Worm (Caenorhabditis elegans) whole organism, L2 larva: ENCODE data around the gene F26G1.5.
A peak's percentile ranks its signal among the peaks of the same experiment; 100 is the strongest.

Experiments used
- C34F6.9 ChIP-seq: fragments of 150-350 bp; optimal IDR thresholded peaks from 2 replicates; lab custom pipeline; 2014; ENCODE audit warnings: missing biosample characterization, missing genetic modification characterization
- F13H6.1 ChIP-seq: sonication (generic microtip); optimal IDR thresholded peaks from 2 replicates; lab custom pipeline; 2016; ENCODE audit warnings: missing genetic modification characterization, missing compliant biosample characterization
- R02D3.7 ChIP-seq: fragments of 150-350 bp; optimal IDR thresholded peaks from 2 replicates; lab custom pipeline; 2014; ENCODE audit warnings: missing biosample characterization, missing genetic modification characterization
- Y55F3AM.14 ChIP-seq: fragments of 200-800 bp; sonication (Bioruptor generic); optimal IDR thresholded peaks from 2 replicates; lab custom pipeline; 2018; ENCODE audit warnings: mild to moderate bottlenecking, missing genetic modification characterization, missing compliant biosample characterization
- ZK546.5 ChIP-seq: sonication (generic microtip); optimal IDR thresholded peaks from 2 replicates; lab custom pipeline; 2017; ENCODE audit warnings: missing biosample characterization, missing genetic modification characterization
- alr-1 ChIP-seq: fragments of 150-350 bp; optimal IDR thresholded peaks from 2 replicates; lab custom pipeline; 2014; ENCODE audit warnings: missing biosample characterization, missing genetic modification characterization
- blmp-1 ChIP-seq: sonication (generic microtip); optimal IDR thresholded peaks from 2 replicates; lab custom pipeline; 2017; ENCODE audit warnings: missing genetic modification characterization, mild to moderate bottlenecking, missing compliant biosample characterization, antibody characterized with exemption, moderate library complexity; ENCODE audit not compliant: insufficient read depth
- ceh-16 ChIP-seq: fragments of 150-350 bp; optimal IDR thresholded peaks from 2 replicates; lab custom pipeline; 2014; ENCODE audit warnings: missing biosample characterization, missing genetic modification characterization
- ceh-82 ChIP-seq: fragments of 150-350 bp; optimal IDR thresholded peaks from 2 replicates; lab custom pipeline; 2014; ENCODE audit warnings: missing biosample characterization, missing genetic modification characterization
- crh-2 ChIP-seq: sonication (generic microtip); optimal IDR thresholded peaks from 2 replicates; lab custom pipeline; 2017; ENCODE audit warnings: missing biosample characterization, missing genetic modification characterization
- dmd-4 ChIP-seq: sonication (generic microtip); optimal IDR thresholded peaks from 2 replicates; lab custom pipeline; 2017; ENCODE audit warnings: missing biosample characterization, missing genetic modification characterization
- egl-27 ChIP-seq: sonication (generic microtip); optimal IDR thresholded peaks from 3 replicates; lab custom pipeline; 2017; ENCODE audit warnings: missing biosample characterization, missing genetic modification reagents, missing genetic modification characterization
- elt-1 ChIP-seq: fragments of 150-350 bp; optimal IDR thresholded peaks from 2 replicates; lab custom pipeline; 2014; ENCODE audit warnings: missing biosample characterization, missing genetic modification characterization
- elt-3 ChIP-seq: sonication (generic microtip); optimal IDR thresholded peaks from 2 replicates; lab custom pipeline; 2017; ENCODE audit warnings: missing biosample characterization, missing genetic modification characterization
- fos-1 ChIP-seq: fragments of 150-350 bp; optimal IDR thresholded peaks from 2 replicates; lab custom pipeline; 2014; ENCODE audit warnings: missing biosample characterization, missing genetic modification characterization
- gmeb-1 ChIP-seq: fragments of 150-350 bp; optimal IDR thresholded peaks from 2 replicates; lab custom pipeline; 2014; ENCODE audit warnings: missing biosample characterization, missing genetic modification characterization
- lin-13 ChIP-seq: fragments of 150-350 bp; optimal IDR thresholded peaks from 2 replicates; lab custom pipeline; 2014; ENCODE audit warnings: missing biosample characterization, missing genetic modification reagents, missing genetic modification characterization
- lin-39 ChIP-seq: fragments of 150-350 bp; optimal IDR thresholded peaks from 2 replicates; lab custom pipeline; 2014; ENCODE audit warnings: missing biosample characterization, missing genetic modification reagents, missing genetic modification characterization
- lsy-2 ChIP-seq, 2 experiments: fragments of 150-350 bp in 1 of 2; sonication (generic microtip) in 1 of 2; optimal IDR thresholded peaks; 2 replicates each; lab custom pipeline; 2014 to 2017; ENCODE audit warnings: missing biosample characterization in 2 of 2, missing genetic modification characterization in 2 of 2
- mab-5 ChIP-seq: fragments of 150-350 bp; optimal IDR thresholded peaks from 2 replicates; lab custom pipeline; 2014; ENCODE audit warnings: missing biosample characterization, missing genetic modification characterization
- mdl-1 ChIP-seq, 2 experiments: fragments of 150-350 bp in 1 of 2; sonication (generic microtip) in 1 of 2; optimal IDR thresholded peaks; 2 replicates each; lab custom pipeline; 2017; ENCODE audit warnings: missing biosample characterization in 2 of 2, missing genetic modification characterization in 2 of 2
- nhr-10 ChIP-seq: sonication (generic microtip); optimal IDR thresholded peaks from 2 replicates; lab custom pipeline; 2017; ENCODE audit warnings: missing biosample characterization, missing genetic modification characterization
- nhr-129 ChIP-seq: fragments of 150-350 bp; optimal IDR thresholded peaks from 2 replicates; lab custom pipeline; 2014; ENCODE audit warnings: missing biosample characterization, missing genetic modification characterization
- nhr-21 ChIP-seq: fragments of 150-350 bp; optimal IDR thresholded peaks from 2 replicates; lab custom pipeline; 2014; ENCODE audit warnings: missing biosample characterization, missing genetic modification characterization
- nhr-23 ChIP-seq: fragments of 150-350 bp; optimal IDR thresholded peaks from 2 replicates; lab custom pipeline; 2014; ENCODE audit warnings: missing biosample characterization, missing genetic modification reagents, missing genetic modification characterization
- nhr-237 ChIP-seq: fragments of 150-350 bp; optimal IDR thresholded peaks from 2 replicates; lab custom pipeline; 2014; ENCODE audit warnings: missing biosample characterization, missing genetic modification characterization
- nhr-6 ChIP-seq: fragments of 150-350 bp; optimal IDR thresholded peaks from 2 replicates; lab custom pipeline; 2014; ENCODE audit warnings: missing biosample characterization, missing genetic modification characterization
- nhr-77 ChIP-seq: fragments of 150-350 bp; optimal IDR thresholded peaks from 2 replicates; lab custom pipeline; 2014; ENCODE audit warnings: missing biosample characterization, missing genetic modification characterization
- peb-1 ChIP-seq: fragments of 150-350 bp; optimal IDR thresholded peaks from 2 replicates; lab custom pipeline; 2014; ENCODE audit warnings: missing biosample characterization, missing genetic modification characterization
- sem-4 ChIP-seq: fragments of 150-350 bp; optimal IDR thresholded peaks from 2 replicates; lab custom pipeline; 2014; ENCODE audit warnings: missing biosample characterization, missing genetic modification reagents, missing genetic modification characterization
- skn-1 ChIP-seq: sonication (generic microtip); optimal IDR thresholded peaks from 2 replicates; lab custom pipeline; 2017; ENCODE audit warnings: missing biosample characterization, missing genetic modification characterization
- sma-3 ChIP-seq: sonication (generic microtip); optimal IDR thresholded peaks from 2 replicates; lab custom pipeline; 2016; ENCODE audit warnings: missing genetic modification reagents, missing genetic modification characterization, missing compliant biosample characterization
- sma-9 ChIP-seq, 2 experiments: fragments of 150-350 bp in 1 of 2; sonication (generic microtip) in 1 of 2; optimal IDR thresholded peaks; 2 replicates each; lab custom pipeline; 2014 to 2016; ENCODE audit warnings: missing genetic modification characterization in 2 of 2, mild to moderate bottlenecking in 1 of 2, missing biosample characterization in 1 of 2, missing compliant biosample characterization in 1 of 2, missing genetic modification reagents in 1 of 2, moderate library complexity in 1 of 2
- snpc-4 ChIP-seq: fragments of 150-350 bp; optimal IDR thresholded peaks from 2 replicates; lab custom pipeline; 2014; ENCODE audit warnings: missing biosample characterization, missing genetic modification characterization
- unc-39 ChIP-seq: fragments of 150-350 bp; optimal IDR thresholded peaks from 2 replicates; lab custom pipeline; 2014; ENCODE audit warnings: missing biosample characterization, missing genetic modification characterization
- unc-55 ChIP-seq: fragments of 150-350 bp; sonication (generic microtip); optimal IDR thresholded peaks from 3 replicates; lab custom pipeline; 2014; ENCODE audit warnings: missing biosample characterization, missing genetic modification reagents, missing genetic modification characterization
- unc-62 ChIP-seq: fragments of 150-350 bp; optimal IDR thresholded peaks from 2 replicates; lab custom pipeline; 2014; ENCODE audit warnings: missing biosample characterization, missing genetic modification reagents, missing genetic modification characterization
- ztf-4 ChIP-seq: fragments of 150-350 bp; optimal IDR thresholded peaks from 2 replicates; lab custom pipeline; 2014; ENCODE audit warnings: missing biosample characterization, missing genetic modification characterization

The F26G1.5 gene

ce11 chrII:4797071-4797470, 25.9 kb upstream of the F26G1.5 start, which contains the start of gene C33F10.14:
Gene C33F10.14 (plus strand): TSS chrII:4797371.
- TF ChIP-seq sma-9 (GFP tag; optimal IDR thresholded peaks at IDR 0.05; lab: Kevin White, UChicago): no peak
- TF ChIP-seq sma-9 (tag; optimal IDR thresholded peaks at IDR 0.05; lab: Kevin White, UChicago): no peak
- no peak for TF ChIP-seq nhr-23 (tag; lab: Kevin White, UChicago)
- no peak for TF ChIP-seq F13H6.1 (tag; lab: Kevin White, UChicago)
- no peak for TF ChIP-seq nhr-77 (tag; lab: Kevin White, UChicago)
- no peak for TF ChIP-seq ztf-4 (tag; lab: Kevin White, UChicago)
- TF ChIP-seq dmd-4 (tag; lab: Kevin White, UChicago): no peak
- TF ChIP-seq C34F6.9: no peak
- no peak for TF ChIP-seq fos-1 (tag; lab: Kevin White, UChicago)
- TF ChIP-seq mab-5 (tag; lab: Kevin White, UChicago): no peak
- no peak for TF ChIP-seq elt-1 (tag; lab: Kevin White, UChicago)
- no peak for TF ChIP-seq blmp-1 (tag; lab: Kevin White, UChicago)
- TF ChIP-seq lin-13: no peak
- no peak for TF ChIP-seq skn-1 (tag; lab: Kevin White, UChicago)
- no peak for TF ChIP-seq sem-4 (tag; lab: Kevin White, UChicago)
- no peak for TF ChIP-seq nhr-129
- no peak for TF ChIP-seq lin-39
- no peak for TF ChIP-seq ceh-82 (tag; lab: Kevin White, UChicago)
- no peak for TF ChIP-seq nhr-237

DNA sequence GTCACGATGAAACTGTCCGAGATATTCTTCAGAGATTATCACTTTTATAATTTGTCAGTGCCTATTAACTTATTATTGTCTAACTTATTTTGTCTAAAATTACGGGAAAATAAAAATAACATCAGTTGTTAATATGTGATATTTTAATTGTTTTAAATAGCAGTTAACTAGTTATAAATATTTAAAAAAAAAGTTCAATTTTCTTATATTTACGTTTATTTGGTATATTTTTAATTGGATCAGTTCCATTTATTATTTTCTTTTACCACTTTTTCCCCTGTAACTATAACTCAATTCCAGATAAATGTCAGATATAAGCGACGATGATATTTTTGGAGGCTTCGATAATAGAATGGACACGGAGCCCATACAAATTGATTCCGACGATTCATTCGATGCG, 24.3 kb upstream of the F26G1.5 start, which contains the start of gene C33F10.4:
TSS of gene C33F10.4 (plus strand) at position 301 of the 400 bp plus-strand sequence.
- no peak for TF ChIP-seq ZK546.5
- TF ChIP-seq elt-1 (tag; lab: Kevin White, UChicago): no peak
- no peak for TF ChIP-seq blmp-1 (tag; lab: Kevin White, UChicago)
- no peak for TF ChIP-seq nhr-10 (tag; lab: Kevin White, UChicago)
- TF ChIP-seq F13H6.1 (tag; lab: Kevin White, UChicago): no peak
- TF ChIP-seq lin-13: no peak
- TF ChIP-seq Y55F3AM.14 (GFP tag; lab: Kevin White, UChicago): no peak
- TF ChIP-seq mdl-1 (tag; optimal IDR thresholded peaks at IDR 0.05; lab: Kevin White, UChicago): no peak
- TF ChIP-seq lsy-2 (tag; optimal IDR thresholded peaks at IDR 0.05; lab: Kevin White, UChicago): no peak
- TF ChIP-seq ceh-16 (tag; lab: Kevin White, UChicago): no peak
- TF ChIP-seq elt-3 (tag; lab: Kevin White, UChicago): no peak
- no peak for TF ChIP-seq sma-9 (GFP tag; optimal IDR thresholded peaks at IDR 0.05; lab: Kevin White, UChicago)
- TF ChIP-seq sma-9 (tag; optimal IDR thresholded peaks at IDR 0.05; lab: Kevin White, UChicago): no peak
- no peak for TF ChIP-seq nhr-21 (tag; lab: Kevin White, UChicago)
- no peak for TF ChIP-seq C34F6.9
- no peak for TF ChIP-seq dmd-4 (tag; lab: Kevin White, UChicago)
- TF ChIP-seq unc-39 (tag; lab: Kevin White, UChicago): no peak
- TF ChIP-seq nhr-77 (tag; lab: Kevin White, UChicago): no peak
- TF ChIP-seq sma-3 (GFP tag; lab: Kevin White, UChicago): no peak
- TF ChIP-seq unc-55 (GFP tag; lab: Kevin White, UChicago): no peak

ce11 chrII:4793320-4793719, 22.1 kb upstream of the F26G1.5 start:
- TF ChIP-seq ceh-16 (tag; lab: Kevin White, UChicago): no peak
- no peak for TF ChIP-seq peb-1
- TF ChIP-seq lin-13: no peak
- TF ChIP-seq crh-2 (tag; lab: Kevin White, UChicago): no peak
- no peak for TF ChIP-seq egl-27 (tag; lab: Kevin White, UChicago)
- TF ChIP-seq sem-4 (tag; lab: Kevin White, UChicago): no peak
- no peak for TF ChIP-seq unc-55 (GFP tag; lab: Kevin White, UChicago)
- TF ChIP-seq mdl-1 (tag; optimal IDR thresholded peaks at IDR 0.05; lab: Kevin White, UChicago): no peak
- no peak for TF ChIP-seq R02D3.7
- no peak for TF ChIP-seq nhr-129
- TF ChIP-seq snpc-4 (tag; lab: Kevin White, UChicago): no peak
- no peak for TF ChIP-seq elt-3 (tag; lab: Kevin White, UChicago)
- TF ChIP-seq nhr-6 (tag; lab: Kevin White, UChicago): no peak
- TF ChIP-seq skn-1 (tag; lab: Kevin White, UChicago): no peak
- no peak for TF ChIP-seq alr-1
- no peak for TF ChIP-seq sma-3 (GFP tag; lab: Kevin White, UChicago)

DNA sequence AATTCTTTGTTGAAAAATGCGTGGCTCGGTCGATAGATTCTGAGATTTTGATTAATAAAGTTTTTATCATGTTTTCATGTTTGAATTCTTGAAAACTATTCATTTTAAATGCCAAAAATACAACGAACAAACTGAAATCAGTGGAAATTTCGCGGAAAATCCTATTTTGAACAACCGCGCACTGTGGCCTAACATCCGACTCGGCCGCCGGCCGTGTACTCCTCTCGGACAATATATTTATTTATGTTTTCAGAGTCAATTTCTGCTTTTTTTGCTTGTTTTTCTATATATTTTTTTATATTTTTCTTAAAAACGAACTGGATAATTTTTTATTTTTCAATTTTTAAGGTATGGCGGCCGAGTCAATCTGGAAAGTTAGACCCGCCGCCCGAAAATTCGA, 20.1 kb upstream of the F26G1.5 start, which contains the start of gene F26G1.1:
TSS of gene F26G1.1 (plus strand) at position 347 of the 400 bp plus-strand sequence.
- TF ChIP-seq lin-39 (no peak), sma-9 (GFP tag; optimal IDR thresholded peaks at IDR 0.05; lab: Kevin White, UChicago) (peak; percentile 76), sma-9 (tag; optimal IDR thresholded peaks at IDR 0.05; lab: Kevin White, UChicago) (no peak), mab-5 (tag; lab: Kevin White, UChicago) (peak; percentile 51), nhr-21 (tag; lab: Kevin White, UChicago) (no peak), C34F6.9 (peak; percentile 55), lsy-2 (tag; optimal IDR thresholded peaks at IDR 0.05; lab: Kevin White, UChicago) (peak; percentile 60 to 76), nhr-10 (tag; lab: Kevin White, UChicago) (no peak), blmp-1 (tag; lab: Kevin White, UChicago) (no peak), lin-13 (peak; percentile 15), ceh-16 (tag; lab: Kevin White, UChicago) (no peak), unc-62 (GFP tag; lab: Kevin White, UChicago) (no peak), sma-3 (GFP tag; lab: Kevin White, UChicago) (peak; percentile 78), F13H6.1 (tag; lab: Kevin White, UChicago) (peak; percentile 63), gmeb-1 (peak; percentile 94), crh-2 (tag; lab: Kevin White, UChicago) (peak; percentile 26), elt-1 (tag; lab: Kevin White, UChicago) (no peak)
